Worm (Caenorhabditis elegans): ENCODE data around the gene fndc-1.

The fndc-1 gene

DNA sequence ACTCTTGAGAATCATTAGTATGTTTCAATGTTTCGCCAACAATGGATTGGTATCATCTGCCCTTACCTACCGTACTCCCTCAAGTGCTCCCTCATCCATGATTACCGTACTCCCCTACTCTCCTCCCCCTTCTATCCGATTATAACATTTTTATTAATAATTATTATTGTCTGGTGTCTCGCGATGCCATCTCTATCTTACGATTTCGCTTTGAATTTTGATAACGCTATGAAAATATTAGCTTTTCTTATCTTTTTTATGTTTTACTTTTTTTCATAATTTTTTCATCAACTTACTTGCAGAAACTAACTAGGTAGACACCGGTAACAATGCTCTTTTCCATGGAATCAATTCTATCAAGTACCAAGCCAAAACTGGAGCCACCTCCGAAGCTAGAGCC, 44.5 kb upstream of the fndc-1 start, which contains the start of gene unc-130:
unc-130 (plus strand) TSS at position 301 of the 400 bp plus-strand sequence.
- no peak for TF ChIP-seq athp-1 (tag; optimal IDR thresholded peaks at IDR 0.05)
- TF ChIP-seq ekl-4 (GFP tag; IDR thresholded peaks at IDR 0.05) = no peak
- no peak for TF ChIP-seq F37B4.10 (GFP tag; IDR thresholded peaks at IDR 0.05)
- TF ChIP-seq madf-6 (GFP tag; IDR thresholded peaks at IDR 0.05) = no peak
- no peak for TF ChIP-seq ZK185.1 (tag; optimal IDR thresholded peaks at IDR 0.05; ENCODE audit: poor library complexity, severe bottlenecking)
- TF ChIP-seq rec-8 (tag; optimal IDR thresholded peaks at IDR 0.05) = no peak
- TF ChIP-seq egl-44 (GFP tag; IDR thresholded peaks at IDR 0.05) = no peak
- no peak for TF ChIP-seq madf-10 (tag; optimal IDR thresholded peaks at IDR 0.05)
- no peak for TF ChIP-seq ztf-6 (GFP tag; IDR thresholded peaks at IDR 0.05)
- TF ChIP-seq B0035.1 (tag; optimal IDR thresholded peaks at IDR 0.05) = no peak
- TF ChIP-seq dpl-1 (GFP tag; optimal IDR thresholded peaks at IDR 0.05) = no peak
- no peak for TF ChIP-seq lsy-27 (tag; optimal IDR thresholded peaks at IDR 0.05; ENCODE audit: borderline replicate concordance, insufficient read depth)
- TF ChIP-seq repo-1 (tag; optimal IDR thresholded peaks at IDR 0.05) = no peak
- TF ChIP-seq ceh-79 (tag; optimal IDR thresholded peaks at IDR 0.05) = no peak
- TF ChIP-seq C06A6.2 (GFP tag; conservative IDR thresholded peaks at IDR 0.05) = no peak
- TF ChIP-seq hlh-12 (tag; optimal IDR thresholded peaks at IDR 0.05) = no peak
- no peak for TF ChIP-seq lin-40 (tag; optimal IDR thresholded peaks at IDR 0.05)

DNA sequence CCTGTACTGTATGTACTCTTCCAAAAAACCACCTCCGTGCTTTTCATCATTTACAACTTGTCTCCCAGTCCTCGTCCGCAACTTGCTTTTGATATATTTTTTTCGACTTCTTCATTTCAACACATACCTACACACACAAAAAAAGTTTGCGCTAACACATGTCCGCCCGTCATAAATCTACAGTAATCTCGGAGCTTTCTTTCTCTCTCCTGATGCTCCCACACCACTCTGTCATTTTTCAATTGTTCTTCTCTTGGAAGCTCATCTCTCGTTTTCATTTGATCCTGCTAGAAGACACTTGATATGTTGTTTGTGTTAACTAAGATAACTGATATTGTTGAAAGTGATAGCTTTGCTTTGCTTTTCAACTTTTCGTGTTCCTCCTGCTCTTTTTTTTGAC, 44.1 kb upstream of the fndc-1 start:
- no peak for TF ChIP-seq K12H6.12 (tag; optimal IDR thresholded peaks at IDR 0.05)

DNA sequence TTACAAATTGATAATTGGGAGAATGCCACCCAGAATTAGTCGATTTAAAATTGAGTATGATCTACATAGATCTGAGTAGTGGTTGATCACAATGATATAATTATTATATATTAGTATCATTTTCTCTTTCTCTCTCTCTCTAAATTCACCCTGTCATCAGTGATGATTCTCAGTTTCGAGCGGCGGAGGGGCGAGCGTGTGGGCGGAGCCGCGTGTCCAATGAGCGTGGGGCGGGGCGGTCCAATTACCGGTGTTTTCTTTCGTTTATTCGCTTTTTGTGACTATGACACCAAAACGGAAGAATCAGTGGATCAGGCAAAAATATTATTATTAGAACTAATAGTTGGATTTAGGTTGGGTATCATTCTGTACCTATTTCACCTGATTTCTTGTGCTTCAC, 42.8 kb upstream of the fndc-1 start:
- no peak for TF ChIP-seq ceh-100 (GFP tag; IDR thresholded peaks at IDR 0.05)
- TF ChIP-seq nfyb-1 (GFP tag; IDR thresholded peaks at IDR 0.05) = peak; percentile 72
- 0 out of 2 replicates have a peak, but pooled peaks have one; percentile 17 for TF ChIP-seq zfh-2 (GFP tag; conservative IDR thresholded peaks at IDR 0.05)

DNA sequence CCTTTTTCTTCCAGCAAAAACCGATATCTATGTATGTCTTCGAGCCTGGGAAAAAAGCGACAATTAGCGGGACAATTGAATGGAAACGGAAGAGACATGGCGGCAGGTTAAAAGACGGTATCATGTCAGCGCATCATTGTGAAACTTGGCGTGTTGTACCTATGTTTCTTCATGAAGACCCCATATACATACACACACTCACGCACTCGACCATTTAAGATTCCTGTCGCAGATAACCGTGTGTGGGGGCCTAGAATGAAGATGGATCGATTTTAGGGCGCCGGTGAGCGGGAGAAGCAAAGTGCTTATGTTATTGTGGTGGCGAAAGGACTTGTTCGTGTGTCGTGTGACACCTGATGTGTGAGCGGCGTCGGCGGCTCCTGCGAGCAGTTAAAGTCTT, 39.8 kb upstream of the fndc-1 start:
- TF ChIP-seq tbx-9 (tag; optimal IDR thresholded peaks at IDR 0.05; ENCODE audit: borderline replicate concordance) (no peak), Y53G8AR.9 (GFP tag; conservative IDR thresholded peaks at IDR 0.05) (no peak), akir-1 (GFP tag; optimal IDR thresholded peaks at IDR 0.05) (no peak), hmg-20 (GFP tag; IDR thresholded peaks at IDR 0.05) (no peak), bed-1 (GFP tag; IDR thresholded peaks at IDR 0.05) (no peak), nfyb-1 (GFP tag; IDR thresholded peaks at IDR 0.05) (no peak), K11D2.4 (GFP tag; IDR thresholded peaks at IDR 0.05) (no peak), C06A6.2 (GFP tag; conservative IDR thresholded peaks at IDR 0.05) (no peak), lag-1 (GFP tag; IDR thresholded peaks at IDR 0.05) (no peak), nhr-90 (tag; optimal IDR thresholded peaks at IDR 0.05) (no peak)

DNA sequence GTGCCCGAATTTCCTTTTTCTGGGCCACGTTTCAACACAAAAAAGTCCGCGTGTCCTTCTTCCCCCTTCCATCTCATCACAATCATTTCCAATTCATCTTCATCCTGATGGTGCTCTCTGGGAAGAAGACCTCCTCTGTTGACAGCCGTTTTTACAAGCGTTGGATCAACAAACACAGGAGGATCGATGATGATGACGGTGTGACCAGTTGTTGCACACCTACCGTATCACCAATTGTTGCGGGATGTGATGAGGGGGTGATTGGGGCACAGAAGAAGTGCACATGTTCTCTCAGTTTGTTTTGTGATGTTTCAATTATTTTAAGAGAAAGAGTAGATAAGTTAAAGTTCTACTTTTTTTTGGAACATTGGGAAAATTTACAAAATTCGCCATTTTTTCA, 38.4 kb upstream of the fndc-1 start:
- TF ChIP-seq hsf-1 (GFP tag; IDR thresholded peaks at IDR 0.05) (no peak), lsl-1 (GFP tag; optimal IDR thresholded peaks at IDR 0.05) (no peak)

DNA sequence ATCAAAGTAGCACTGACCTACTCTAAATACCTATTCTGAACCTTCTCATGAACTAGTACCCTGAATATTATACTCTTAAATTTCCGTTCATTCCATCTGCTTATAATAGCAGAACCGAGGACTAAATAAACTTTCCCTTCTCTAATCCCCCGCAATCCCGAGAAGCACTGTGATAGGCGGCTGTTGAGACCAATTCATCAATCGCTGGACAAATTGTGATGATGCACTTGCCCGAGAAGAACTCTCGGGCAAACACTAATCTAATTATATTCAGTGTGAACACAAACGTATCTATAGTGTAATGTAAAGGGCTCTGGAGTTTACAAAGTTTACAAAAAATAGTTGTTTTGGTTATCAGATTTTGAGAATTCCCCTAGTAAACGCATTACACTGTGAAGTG, 37.8 kb upstream of the fndc-1 start:
- no peak for TF ChIP-seq fkh-3 (tag; optimal IDR thresholded peaks at IDR 0.05)
- TF ChIP-seq cebp-2 (GFP tag; IDR thresholded peaks at IDR 0.05) = no peak
- no peak for TF ChIP-seq F57C9.4 (tag; optimal IDR thresholded peaks at IDR 0.05)
- no peak for TF ChIP-seq somi-1 (GFP tag; optimal IDR thresholded peaks at IDR 0.05)
- TF ChIP-seq Y53F4B.3 (GFP tag; IDR thresholded peaks at IDR 0.05) = no peak
- no peak for TF ChIP-seq die-1 (tag; optimal IDR thresholded peaks at IDR 0.05)
- TF ChIP-seq ceh-79 (tag; optimal IDR thresholded peaks at IDR 0.05) = no peak
- TF ChIP-seq rcor-1 (GFP tag; IDR thresholded peaks at IDR 0.05) = no peak
- TF ChIP-seq C06A6.2 (GFP tag; conservative IDR thresholded peaks at IDR 0.05) = no peak
